Worm (Caenorhabditis elegans) whole organism, L4 larva: Measurements from ENCODE around the gene B0563.1.

Experiments used
- F44E2.7 ChIP-seq: fragments of 200-800 bp; sonication (Bioruptor generic); IDR thresholded peaks from 2 replicates; pipeline ENCODE4 v2.1.2; 2022; ENCODE audit warnings: missing genetic modification characterization, missing compliant biosample characterization
- T26A8.4 ChIP-seq: fragments of 200-800 bp; sonication (Bioruptor generic); IDR thresholded peaks from 2 replicates; pipeline ENCODE4 v1.3.6; 2022; ENCODE audit warnings: missing genetic modification characterization, missing compliant biosample characterization
- ZK337.2 ChIP-seq: fragments of 200-800 bp; sonication (Bioruptor generic); IDR thresholded peaks from 2 replicates; pipeline ENCODE4 v1.3.6; 2022; ENCODE audit warnings: missing genetic modification reagents, missing genetic modification characterization, missing compliant biosample characterization
- aha-1 ChIP-seq: fragments of 150-350 bp; peaks from one replicate; lab custom pipeline; 2014; ENCODE audit warnings: missing biosample characterization, missing genetic modification characterization
- attf-4 ChIP-seq: sonication (generic microtip); optimal IDR thresholded peaks from 3 replicates; lab custom pipeline; 2017; ENCODE audit warnings: missing biosample characterization, missing genetic modification characterization
- ceh-20 ChIP-seq: fragments of 200-800 bp; sonication (Bioruptor generic); IDR thresholded peaks from 2 replicates; pipeline ENCODE4 v1.3.6; 2022; ENCODE audit warnings: missing genetic modification reagents, missing genetic modification characterization, missing compliant biosample characterization
- ces-1 ChIP-seq: fragments of 150-350 bp; sonication (generic microtip); optimal IDR thresholded peaks from 4 replicates; lab custom pipeline; 2014; ENCODE audit warnings: missing biosample characterization, missing genetic modification reagents, missing genetic modification characterization
- daf-12 ChIP-seq: fragments of 150-350 bp; optimal IDR thresholded peaks from 2 replicates; lab custom pipeline; 2014; ENCODE audit warnings: missing biosample characterization, missing genetic modification reagents, missing genetic modification characterization
- daf-16 ChIP-seq, 3 experiments: sonication (generic microtip); optimal IDR thresholded peaks; 2 replicates each; lab custom pipeline; 2016 to 2017; ENCODE audit warnings: missing genetic modification characterization in 3 of 3, missing genetic modification reagents in 3 of 3, mild to moderate bottlenecking in 2 of 3, missing compliant biosample characterization in 2 of 3, missing biosample characterization in 1 of 3, moderate library complexity in 1 of 3
- dmd-6 ChIP-seq: fragments of 200-800 bp; sonication (Bioruptor generic); IDR thresholded peaks from 2 replicates; pipeline ENCODE4 v1.3.6; 2022; ENCODE audit warnings: missing genetic modification reagents, missing genetic modification characterization, missing compliant biosample characterization
- dmd-8 ChIP-seq: fragments of 200-800 bp; sonication (Bioruptor generic); IDR thresholded peaks from 2 replicates; pipeline ENCODE4 v1.3.6; 2022; ENCODE audit warnings: missing genetic modification characterization, missing compliant biosample characterization
- dpl-1 ChIP-seq: fragments of 150-350 bp; optimal IDR thresholded peaks from 2 replicates; lab custom pipeline; 2014; ENCODE audit warnings: missing biosample characterization, missing genetic modification reagents, missing genetic modification characterization
- dve-1 ChIP-seq: sonication (generic microtip); optimal IDR thresholded peaks from 2 replicates; lab custom pipeline; 2017; ENCODE audit warnings: antibody characterized with exemption, mild to moderate bottlenecking, missing genetic modification characterization, missing compliant biosample characterization; ENCODE audit not compliant: insufficient read depth
- fkh-10 ChIP-seq: fragments of 150-350 bp; optimal IDR thresholded peaks from 2 replicates; lab custom pipeline; 2014; ENCODE audit warnings: missing biosample characterization, missing genetic modification reagents, missing genetic modification characterization
- gei-8 ChIP-seq: fragments of 200-800 bp; sonication (Bioruptor generic); optimal IDR thresholded peaks from 2 replicates; lab custom pipeline; 2018; ENCODE audit warnings: mild to moderate bottlenecking, missing genetic modification characterization, missing compliant biosample characterization
- hif-1 ChIP-seq, 2 experiments: sonication (generic microtip); optimal IDR thresholded peaks; 2 replicates each; lab custom pipeline; 2016 to 2017; ENCODE audit warnings: missing compliant biosample characterization in 2 of 2, missing genetic modification characterization in 2 of 2, missing genetic modification reagents in 2 of 2, missing genotype in 2 of 2, mild to moderate bottlenecking in 1 of 2
- hlh-11 ChIP-seq: fragments of 200-800 bp; sonication (Bioruptor generic); optimal IDR thresholded peaks from 2 replicates; lab custom pipeline; 2018; ENCODE audit warnings: mild to moderate bottlenecking, missing genetic modification characterization, missing compliant biosample characterization
- hlh-30 ChIP-seq: sonication (generic microtip); optimal IDR thresholded peaks from 2 replicates; lab custom pipeline; 2017; ENCODE audit warnings: antibody characterized with exemption, mild to moderate bottlenecking, missing genetic modification characterization, missing compliant biosample characterization; ENCODE audit not compliant: insufficient read depth
- hmg-1.1 ChIP-seq: fragments of 200-800 bp; sonication (Bioruptor generic); IDR thresholded peaks from 2 replicates; pipeline ENCODE4 v1.3.6; 2022; ENCODE audit warnings: missing genetic modification reagents, missing genetic modification characterization, missing compliant biosample characterization
- lin-1 ChIP-seq: fragments of 200-800 bp; sonication (Bioruptor generic); IDR thresholded peaks from 2 replicates; pipeline ENCODE4 v1.3.6; 2022; ENCODE audit warnings: missing genetic modification reagents, missing genetic modification characterization, missing compliant biosample characterization
- lin-13 ChIP-seq: fragments of 150-350 bp; optimal IDR thresholded peaks from 2 replicates; lab custom pipeline; 2014; ENCODE audit warnings: missing biosample characterization, missing genetic modification reagents, missing genetic modification characterization
- lin-29 ChIP-seq: fragments of 200-800 bp; sonication (Bioruptor generic); IDR thresholded peaks from 2 replicates; pipeline ENCODE4 v1.3.6; 2022; ENCODE audit warnings: missing genetic modification reagents, missing genetic modification characterization, missing compliant biosample characterization
- lin-38 ChIP-seq: fragments of 200-800 bp; sonication (Bioruptor generic); IDR thresholded peaks from 2 replicates; pipeline ENCODE4 v1.3.6; 2022; ENCODE audit warnings: missing genetic modification reagents, missing genetic modification characterization, missing compliant biosample characterization
- lin-39 ChIP-seq: fragments of 150-350 bp; optimal IDR thresholded peaks from 2 replicates; lab custom pipeline; 2014; ENCODE audit warnings: missing biosample characterization, missing genetic modification reagents, missing genetic modification characterization
- lsy-2 ChIP-seq, 2 experiments: fragments of 150-350 bp in 1 of 2; sonication (generic microtip) in 1 of 2; optimal IDR thresholded peaks; 2 replicates each; lab custom pipeline; 2014 to 2017; ENCODE audit warnings: missing biosample characterization in 2 of 2, missing genetic modification characterization in 2 of 2
- mdl-1 ChIP-seq, 2 experiments: fragments of 150-350 bp in 1 of 2; sonication (generic microtip) in 1 of 2; optimal IDR thresholded peaks; 2 replicates each; lab custom pipeline; 2014 to 2017; ENCODE audit warnings: missing biosample characterization in 2 of 2, missing genetic modification characterization in 2 of 2
- mdt-29 ChIP-seq: fragments of 200-800 bp; sonication (Bioruptor generic); IDR thresholded peaks from 2 replicates; pipeline ENCODE4 v1.3.6; 2022; ENCODE audit warnings: missing genetic modification reagents, missing genetic modification characterization, missing compliant biosample characterization
- mep-1 ChIP-seq: fragments of 150-350 bp; sonication (generic microtip); optimal IDR thresholded peaks from 3 replicates; lab custom pipeline; 2014; ENCODE audit warnings: missing biosample characterization, missing genetic modification characterization
- mes-2 ChIP-seq: sonication (generic microtip); optimal IDR thresholded peaks from 2 replicates; lab custom pipeline; 2016; ENCODE audit warnings: missing genotype, mild to moderate bottlenecking, missing genetic modification characterization, missing compliant biosample characterization; ENCODE audit not compliant: poor library complexity, severe bottlenecking
- mxl-3 ChIP-seq: fragments of 200-800 bp; sonication (Bioruptor generic); optimal IDR thresholded peaks from 2 replicates; lab custom pipeline; 2018; ENCODE audit warnings: mild to moderate bottlenecking, missing genetic modification characterization, missing compliant biosample characterization
- nhr-11 ChIP-seq: fragments of 150-350 bp; optimal IDR thresholded peaks from 2 replicates; lab custom pipeline; 2014; ENCODE audit warnings: missing biosample characterization, missing genetic modification characterization
- nhr-111 ChIP-seq: fragments of 200-800 bp; sonication (Bioruptor generic); optimal IDR thresholded peaks from 2 replicates; lab custom pipeline; 2018; ENCODE audit warnings: mild to moderate bottlenecking, missing genetic modification characterization, missing compliant biosample characterization
- nhr-25 ChIP-seq: sonication (generic microtip); optimal IDR thresholded peaks from 2 replicates; lab custom pipeline; 2017; ENCODE audit warnings: missing genetic modification characterization, mild to moderate bottlenecking, missing compliant biosample characterization, antibody characterized with exemption, moderate library complexity, borderline replicate concordance; ENCODE audit not compliant: insufficient read depth
- nhr-28 ChIP-seq: fragments of 150-350 bp; optimal IDR thresholded peaks from 2 replicates; lab custom pipeline; 2014; ENCODE audit warnings: missing biosample characterization, missing genetic modification characterization
- nhr-41 ChIP-seq: fragments of 200-800 bp; sonication (Bioruptor generic); IDR thresholded peaks from 2 replicates; pipeline ENCODE4 v1.3.6; 2022; ENCODE audit warnings: missing genetic modification reagents, missing genetic modification characterization, missing compliant biosample characterization
- nhr-48 ChIP-seq: sonication (generic microtip); optimal IDR thresholded peaks from 2 replicates; lab custom pipeline; 2016; ENCODE audit warnings: mild to moderate bottlenecking, missing genetic modification characterization, missing compliant biosample characterization
- nhr-6 ChIP-seq: fragments of 150-350 bp; optimal IDR thresholded peaks from 2 replicates; lab custom pipeline; 2014; ENCODE audit warnings: missing biosample characterization, missing genetic modification characterization
- nhr-77 ChIP-seq: fragments of 150-350 bp; optimal IDR thresholded peaks from 2 replicates; lab custom pipeline; 2014; ENCODE audit warnings: missing biosample characterization, missing genetic modification characterization
- pha-4 ChIP-seq, 2 experiments: fragments of 150-350 bp in 1 of 2; fragments of 200-800 bp in 1 of 2; sonication (Bioruptor generic) in 1 of 2; IDR thresholded peaks in 1 of 2; optimal IDR thresholded peaks in 1 of 2; 2 replicates each; pipeline versions ENCODE4 v1.3.6 to Lab custom; 2014 to 2022; ENCODE audit warnings: missing genetic modification characterization in 2 of 2, missing genetic modification reagents in 2 of 2, missing biosample characterization in 1 of 2, missing compliant biosample characterization in 1 of 2
- rbr-2 ChIP-seq: sonication (generic microtip); optimal IDR thresholded peaks from 2 replicates; lab custom pipeline; 2016; ENCODE audit warnings: missing genotype, missing genetic modification characterization, missing compliant biosample characterization
- saeg-2 ChIP-seq: fragments of 200-800 bp; sonication (Bioruptor generic); IDR thresholded peaks from 2 replicates; pipeline ENCODE4 v1.3.6; 2022; ENCODE audit warnings: missing genetic modification reagents, missing genetic modification characterization, missing compliant biosample characterization
- snpc-1.2 ChIP-seq: fragments of 200-800 bp; sonication (Bioruptor generic); IDR thresholded peaks from 2 replicates; pipeline ENCODE4 v1.3.6; 2022; ENCODE audit warnings: missing genetic modification reagents, missing genetic modification characterization, missing compliant biosample characterization
- spr-1 ChIP-seq: sonication (generic microtip); optimal IDR thresholded peaks from 2 replicates; lab custom pipeline; 2016; ENCODE audit warnings: mild to moderate bottlenecking, missing genetic modification characterization, missing compliant biosample characterization
- tag-97 ChIP-seq: fragments of 200-800 bp; sonication (Bioruptor generic); IDR thresholded peaks from 2 replicates; pipeline ENCODE4 v1.3.6; 2022; ENCODE audit warnings: missing genetic modification characterization, missing compliant biosample characterization
- unc-62 ChIP-seq, 3 experiments: fragments of 150-350 bp in 1 of 3; sonication (generic microtip); optimal IDR thresholded peaks in 2 of 3; peaks in 1 of 3; 1 replicate in 1 of 3; 2 replicates in 2 of 3; lab custom pipeline; 2014 to 2017; ENCODE audit warnings: missing biosample characterization in 3 of 3, missing genetic modification characterization in 3 of 3, missing genetic modification reagents in 3 of 3, missing genotype in 1 of 3
- ztf-7 ChIP-seq: fragments of 150-350 bp; optimal IDR thresholded peaks from 2 replicates; lab custom pipeline; 2014; ENCODE audit warnings: missing biosample characterization, missing genetic modification characterization

B0563.1 gene

DNA sequence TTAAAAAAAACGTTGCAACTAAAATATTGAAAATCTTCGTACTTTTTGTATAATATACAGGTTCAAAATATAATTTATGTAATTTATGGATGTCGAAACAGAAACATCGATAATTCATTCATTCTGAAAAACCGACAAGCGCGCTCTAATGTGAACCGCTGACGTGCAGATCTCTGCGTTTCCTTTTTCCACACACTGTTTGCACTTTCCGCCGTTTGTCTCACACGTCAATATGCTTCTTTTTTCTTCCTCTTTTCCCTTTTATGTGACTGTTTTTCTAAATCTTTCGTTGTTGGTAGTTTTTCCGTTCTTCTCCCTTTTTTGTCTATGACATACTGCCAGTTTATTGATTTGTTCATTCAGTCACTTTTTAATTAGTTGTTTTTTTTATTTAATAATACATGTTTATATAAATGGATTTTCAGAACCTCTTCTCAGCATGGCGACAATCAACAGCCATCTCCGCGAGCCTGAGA lies 21.0 kb upstream of the B0563.1 start, which contains the start of gene tmbi-4:
TSS of gene tmbi-4 (plus strand) at position 426 of the 476 bp plus-strand sequence.
- TF ChIP-seq saeg-2 (GFP tag; lab: Robert Waterston, UW) (no peak), dve-1 (tag; lab: Kevin White, UChicago) (peak; percentile 65), ZK337.2 (GFP tag; lab: Robert Waterston, UW) (no peak), lin-13 (GFP tag; lab: Kevin White, UChicago) (no peak), nhr-77 (tag; lab: Kevin White, UChicago) (peak; percentile 21), hif-1 (tag; optimal IDR thresholded peaks at IDR 0.05; lab: Kevin White, UChicago) (peak in 1 of 2 experiments; percentile 50), nhr-6 (tag; lab: Kevin White, UChicago) (peak; percentile 40), daf-12 (tag; lab: Kevin White, UChicago) (no peak), spr-1 (tag; lab: Kevin White, UChicago) (no peak), nhr-28 (tag; lab: Kevin White, UChicago) (peak; percentile 67), mep-1 (tag; lab: Kevin White, UChicago) (peak; percentile 74), F44E2.7 (GFP tag; lab: Robert Waterston, UW) (no peak), lin-39 (tag; lab: Kevin White, UChicago) (no peak), lin-38 (GFP tag; lab: Robert Waterston, UW) (peak; percentile 79), lsy-2 (tag; optimal IDR thresholded peaks at IDR 0.05; lab: Kevin White, UChicago) (peak in 1 of 2 experiments; percentile 67), dpl-1 (GFP tag; lab: Kevin White, UChicago) (peak; percentile 24), rbr-2 (tag; lab: Kevin White, UChicago) (peak; percentile 30), unc-62 (GFP tag; optimal IDR thresholded peaks at IDR 0.05 in 1 of 2; lab: Kevin White, UChicago) (peak in 1 of 2 experiments; percentile 87), unc-62 (tag; optimal IDR thresholded peaks at IDR 0.05; lab: Kevin White, UChicago) (no peak), aha-1 (tag; lab: Kevin White, UChicago) (peak; percentile 51), daf-16 (GFP tag; optimal IDR thresholded peaks at IDR 0.05; lab: Kevin White, UChicago) (no peak), daf-16 (tag; optimal IDR thresholded peaks at IDR 0.05; lab: Kevin White, UChicago) (peak; percentile 90), lin-1 (no peak), mdl-1 (tag; optimal IDR thresholded peaks at IDR 0.05; lab: Kevin White, UChicago) (peak in 1 of 2 experiments; percentile 47), mes-2 (tag; lab: Kevin White, UChicago) (peak; percentile 76), ztf-7 (peak; percentile 12), tag-97 (no peak), dmd-6 (GFP tag; lab: Robert Waterston, UW) (peak; percentile 47), hlh-11 (peak; percentile 77), mxl-3 (GFP tag; lab: Kevin White, UChicago) (peak; percentile 33), nhr-11 (peak; percentile 51), hlh-30 (tag; lab: Kevin White, UChicago) (peak; percentile 87), lin-29 (GFP tag; lab: Robert Waterston, UW) (no peak), pha-4 (GFP tag; IDR thresholded peaks at IDR 0.05; lab: Robert Waterston, UW) (no peak), pha-4 (tag; optimal IDR thresholded peaks at IDR 0.05; lab: Kevin White, UChicago) (peak; percentile 69), nhr-111 (GFP tag; lab: Kevin White, UChicago) (no peak), ceh-20 (peak; percentile 36; the same call in 1 of the 2 replicates), hmg-1.1 (GFP tag; lab: Robert Waterston, UW) (peak; percentile 44), fkh-10 (GFP tag; lab: Kevin White, UChicago) (peak; percentile 23)

DNA sequence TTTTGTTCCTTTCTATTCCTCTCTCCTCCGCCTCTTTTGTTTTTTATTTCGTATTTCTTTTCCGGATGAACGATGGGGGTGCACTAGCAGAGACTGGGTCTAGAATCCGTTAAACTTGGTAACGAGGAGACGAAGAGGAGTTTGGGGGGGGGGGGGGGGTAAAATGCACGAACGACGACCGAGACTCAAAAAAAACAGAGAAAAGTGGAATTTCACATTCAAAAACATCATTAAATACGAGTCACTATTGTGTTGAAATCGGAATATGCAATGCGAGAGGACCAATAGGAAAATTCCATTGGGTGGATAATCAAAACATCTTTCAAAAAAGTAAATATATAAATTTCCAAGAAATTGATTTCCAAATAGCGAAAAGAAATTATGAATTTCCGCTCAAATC lies 17.1 kb upstream of the B0563.1 start, which contains the start of gene B0563.7:
TSS of gene B0563.7 (minus strand) at position 101 of the 400 bp plus-strand sequence.
- TF ChIP-seq gei-8 (GFP tag; lab: Kevin White, UChicago) (no peak), snpc-1.2 (no peak), ces-1 (GFP tag; lab: Kevin White, UChicago) (no peak), mdt-29 (GFP tag; lab: Robert Waterston, UW) (no peak), nhr-41 (GFP tag; lab: Robert Waterston, UW) (no peak), daf-12 (tag; lab: Kevin White, UChicago) (no peak), dmd-8 (GFP tag; lab: Robert Waterston, UW) (no peak), T26A8.4 (GFP tag; lab: Robert Waterston, UW) (no peak), nhr-25 (tag; lab: Kevin White, UChicago) (no peak), unc-62 (GFP tag; optimal IDR thresholded peaks at IDR 0.05 in 1 of 2; lab: Kevin White, UChicago) (no peak), unc-62 (tag; optimal IDR thresholded peaks at IDR 0.05; lab: Kevin White, UChicago) (no peak), nhr-48 (no peak), daf-16 (GFP tag; optimal IDR thresholded peaks at IDR 0.05; lab: Kevin White, UChicago) (no peak), daf-16 (tag; optimal IDR thresholded peaks at IDR 0.05; lab: Kevin White, UChicago) (no peak), fkh-10 (GFP tag; lab: Kevin White, UChicago) (no peak), saeg-2 (GFP tag; lab: Robert Waterston, UW) (no peak), attf-4 (tag; lab: Kevin White, UChicago) (no peak)
